Fruit fly (Drosophila melanogaster): ENCODE results near the gene Jon66Cii.
A peak's percentile ranks its signal among the peaks of the same experiment; 100 is the strongest.

Gene Jon66Cii

dm6 chr3L:8395630-8396168, 2.2 kb upstream of the Jon66Cii start, which contains the start of gene CG7120 (continued):
- peak; percentile 6 for TF ChIP-seq spab (GFP tag; optimal IDR thresholded peaks at IDR 0.05)
- peak; percentile 51 for TF ChIP-seq OdsH (GFP tag; optimal IDR thresholded peaks at IDR 0.05)
- TF ChIP-seq CG6808 (GFP tag; optimal IDR thresholded peaks at IDR 0.05): no peak
- no peak for TF ChIP-seq Sox15 (GFP tag; optimal IDR thresholded peaks at IDR 0.05)
- peak; percentile 11 for TF ChIP-seq CG11762 (GFP tag; optimal IDR thresholded peaks at IDR 0.05; ENCODE audit: insufficient read depth)
- peak; percentile 13 for TF ChIP-seq acj6 (GFP tag; optimal IDR thresholded peaks at IDR 0.05)
- TF ChIP-seq Hr39 (GFP tag; optimal IDR thresholded peaks at IDR 0.05): peak; percentile 21
- no peak for TF ChIP-seq Gug (GFP tag; IDR thresholded peaks at IDR 0.05)
- no peak for TF ChIP-seq CG4318 (GFP tag; optimal IDR thresholded peaks at IDR 0.05)
- no peak for TF ChIP-seq achi (GFP tag; optimal IDR thresholded peaks at IDR 0.05)
- peak; percentile 19 for TF ChIP-seq CG34406 (GFP tag; optimal IDR thresholded peaks at IDR 0.05)
- peak; percentile 30 for TF ChIP-seq Lpt (GFP tag; optimal IDR thresholded peaks at IDR 0.05)
- peak; percentile 52; the same call in 1 of the 3 replicates for TF ChIP-seq CG6163 (GFP tag; IDR thresholded peaks at IDR 0.05)
- no peak for TF ChIP-seq Sox102F (GFP tag; optimal IDR thresholded peaks at IDR 0.05)
- TF ChIP-seq CG3032 (tag; optimal IDR thresholded peaks at IDR 0.05): peak; percentile 16
- TF ChIP-seq CG3919 (GFP tag; optimal IDR thresholded peaks at IDR 0.05): peak; percentile 14
- peak in 1 of 2 experiments; percentile 46 for TF ChIP-seq salr (GFP tag; optimal IDR thresholded peaks at IDR 0.05)

- peak; percentile 33 for TF ChIP-seq Eip78C (GFP tag)
- no peak for TF ChIP-seq esn (GFP tag; optimal IDR thresholded peaks at IDR 0.05)
- TF ChIP-seq dac (GFP tag; optimal IDR thresholded peaks at IDR 0.05): no peak
- no peak for TF ChIP-seq CG8632 (GFP tag; optimal IDR thresholded peaks at IDR 0.05)
These were observed 1.5 kb upstream of the Jon66Cii start for dm6 chr3L:8394944-8395343.

dm6 chr3L:8394132-8394531, 683 bp upstream of the Jon66Cii start:
- TF ChIP-seq CG10669 (GFP tag; optimal IDR thresholded peaks at IDR 0.05) (no peak), Sox102F (GFP tag; optimal IDR thresholded peaks at IDR 0.05) (no peak), net (GFP tag; optimal IDR thresholded peaks at IDR 0.05) (no peak), fd59A (GFP tag; optimal IDR thresholded peaks at IDR 0.05) (no peak), Hr38 (GFP tag; optimal IDR thresholded peaks at IDR 0.05) (no peak), CG31627 (GFP tag; optimal IDR thresholded peaks at IDR 0.05) (no peak), fd85E (GFP tag; optimal IDR thresholded peaks at IDR 0.05) (no peak), CG15336 (GFP tag; IDR thresholded peaks at IDR 0.05) (no peak)

- TF ChIP-seq Sox14 (GFP tag; optimal IDR thresholded peaks at IDR 0.05) (no peak), CG1621 (tag; optimal IDR thresholded peaks at IDR 0.05) (no peak), CG6276 (GFP tag; optimal IDR thresholded peaks at IDR 0.05) (no peak), CG11902 (GFP tag; optimal IDR thresholded peaks at IDR 0.05) (no peak), Ets21C (GFP tag; optimal IDR thresholded peaks at IDR 0.05) (no peak), esn (GFP tag; optimal IDR thresholded peaks at IDR 0.05) (no peak), CG7368 (GFP tag; optimal IDR thresholded peaks at IDR 0.05) (no peak), Blimp-1 (GFP tag; optimal IDR thresholded peaks at IDR 0.05) (no peak), CG10631 (GFP tag; optimal IDR thresholded peaks at IDR 0.05) (no peak), CG9139 (GFP tag; optimal IDR thresholded peaks at IDR 0.05) (no peak), Smox (GFP tag; optimal IDR thresholded peaks at IDR 0.05) (no peak)
These were observed 2.2 kb downstream of the Jon66Cii start, which contains the start of gene Jon66Ci for dm6 chr3L:8391240-8391639. Gene Jon66Ci (plus strand): TSS chr3L:8391540.
